Worm (Caenorhabditis elegans) whole organism, L4/young adult: ENCODE results near the gene F54D5.9.

ENCODE experiments used
- W03F9.2 ChIP-seq: fragments of 150-350 bp; optimal IDR thresholded peaks from 2 replicates; lab custom pipeline; 2014; ENCODE audit warnings: missing biosample characterization, missing genetic modification characterization
- dao-5 ChIP-seq: sonication (generic microtip); optimal IDR thresholded peaks from 2 replicates; lab custom pipeline; 2016; ENCODE audit warnings: missing genotype, missing genetic modification characterization, moderate library complexity, missing compliant biosample characterization
- him-1 ChIP-seq: sonication (generic microtip); optimal IDR thresholded peaks from 2 replicates; lab custom pipeline; 2016; ENCODE audit warnings: missing genotype, missing genetic modification reagents, missing genetic modification characterization, missing compliant biosample characterization

DNA sequence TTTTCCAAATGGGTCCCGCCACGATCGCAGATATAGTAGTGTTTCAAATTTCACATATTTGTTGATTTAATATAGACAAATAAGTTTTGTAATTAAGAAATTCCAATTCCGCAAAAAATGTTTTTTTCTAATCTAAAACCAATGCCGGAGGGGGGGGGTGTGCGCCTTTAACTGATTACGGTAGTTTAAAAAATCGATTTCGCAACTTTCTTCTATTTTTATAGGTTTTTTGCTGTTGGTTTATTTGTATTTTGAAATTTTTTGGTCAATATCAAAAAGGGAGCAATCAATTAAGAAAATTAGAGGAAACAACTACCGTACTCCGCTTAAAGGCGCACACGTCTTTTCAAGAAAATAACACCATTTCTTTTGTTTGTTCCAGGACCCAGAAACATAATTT, 46.9 kb upstream of the F54D5.9 start:
- TF ChIP-seq him-1 (no peak), dao-5 (tag; lab: Kevin White, UChicago) (no peak), W03F9.2 (no peak)
